Fruit fly (Drosophila melanogaster): ENCODE results near the gene opm.

opm gene

DNA sequence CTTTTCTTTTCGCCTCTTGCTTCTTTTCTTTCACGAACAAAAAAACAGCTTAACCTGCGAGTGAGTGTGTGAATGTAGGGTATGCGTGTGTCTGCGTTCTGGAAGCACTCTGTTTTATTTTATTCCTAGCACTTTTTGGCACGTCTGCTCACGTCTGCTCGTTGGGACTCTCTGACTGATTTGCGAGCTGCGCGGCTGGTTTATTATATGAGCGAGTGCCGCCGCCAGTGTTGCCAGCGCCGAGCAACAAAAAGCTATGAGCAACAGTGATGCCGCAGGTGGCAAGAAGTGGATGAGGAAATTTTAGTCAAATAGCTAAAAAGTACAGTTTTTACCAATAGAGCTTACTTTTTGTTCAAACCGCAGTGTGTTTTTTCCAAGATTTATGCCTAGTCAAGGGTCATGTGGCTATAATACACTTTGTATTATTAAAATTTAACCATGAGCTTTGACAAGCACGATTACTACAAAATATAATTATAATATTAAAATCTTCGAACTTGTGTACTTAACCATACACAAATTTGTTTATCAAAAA is 9.9 kb upstream of the opm start, which contains the start of gene Lsd-2 (continued):
- no peak for TF ChIP-seq CG1529 (GFP tag; optimal IDR thresholded peaks at IDR 0.05)
- no peak for TF ChIP-seq al (GFP tag; IDR thresholded peaks at IDR 0.05)
- no peak for TF ChIP-seq Lhr (GFP tag; optimal IDR thresholded peaks at IDR 0.05)
- TF ChIP-seq corto (GFP tag; optimal IDR thresholded peaks at IDR 0.05) = no peak
- no peak for TF ChIP-seq HLHmδ (GFP tag; optimal IDR thresholded peaks at IDR 0.05)
- no peak for TF ChIP-seq CG13123 (GFP tag; optimal IDR thresholded peaks at IDR 0.05)
- no peak for TF ChIP-seq maf-S (GFP tag; optimal IDR thresholded peaks at IDR 0.05)
- TF ChIP-seq jigr1 (GFP tag; IDR thresholded peaks at IDR 0.05) = no peak
- TF ChIP-seq CG18011 (GFP tag; optimal IDR thresholded peaks at IDR 0.05) = no peak
- TF ChIP-seq Nf-YB (GFP tag; optimal IDR thresholded peaks at IDR 0.05) = no peak
- peak; percentile 29 for TF ChIP-seq CG8089 (GFP tag; optimal IDR thresholded peaks at IDR 0.05)
- no peak for TF ChIP-seq crc (GFP tag; optimal IDR thresholded peaks at IDR 0.05)
- TF ChIP-seq luna (GFP tag; optimal IDR thresholded peaks at IDR 0.05) = no peak
- no peak for TF ChIP-seq fd102C (GFP tag; optimal IDR thresholded peaks at IDR 0.05)
- TF ChIP-seq nau (GFP tag; optimal IDR thresholded peaks at IDR 0.05) = no peak
- no peak for TF ChIP-seq Tbp (GFP tag; optimal IDR thresholded peaks at IDR 0.05)
- TF ChIP-seq YL-1 (GFP tag; optimal IDR thresholded peaks at IDR 0.05) = no peak
- TF ChIP-seq ranshi (GFP tag; IDR thresholded peaks at IDR 0.05) = no peak
- no peak for TF ChIP-seq CG30020 (tag; optimal IDR thresholded peaks at IDR 0.05)
- TF ChIP-seq CG15269 (tag; optimal IDR thresholded peaks at IDR 0.05) = peak; percentile 31
- TF ChIP-seq CG12744 (GFP tag; optimal IDR thresholded peaks at IDR 0.05) = no peak
- TF ChIP-seq Meics (GFP tag; optimal IDR thresholded peaks at IDR 0.05) = no peak
- no peak for TF ChIP-seq sd (tag; optimal IDR thresholded peaks at IDR 0.05)
- TF ChIP-seq CG10209 (GFP tag; optimal IDR thresholded peaks at IDR 0.05) = no peak
- no peak for TF ChIP-seq sim (GFP tag; IDR thresholded peaks at IDR 0.05)
- TF ChIP-seq CG18476 (GFP tag; optimal IDR thresholded peaks at IDR 0.05) = no peak
- TF ChIP-seq peb (GFP tag; IDR thresholded peaks at IDR 0.05) = no peak
- no peak for TF ChIP-seq Asciz (GFP tag; optimal IDR thresholded peaks at IDR 0.05)
- TF ChIP-seq HmgD (GFP tag; optimal IDR thresholded peaks at IDR 0.05) = peak; percentile 44
- TF ChIP-seq bigmax (GFP tag; optimal IDR thresholded peaks at IDR 0.05) = no peak
- TF ChIP-seq CG6683 (GFP tag; optimal IDR thresholded peaks at IDR 0.05) = no peak
- TF ChIP-seq chm (GFP tag; IDR thresholded peaks at IDR 0.05) = 0 out of 2 replicates have a peak, but pooled peaks have one; percentile 43
- no peak for TF ChIP-seq dm (GFP tag; optimal IDR thresholded peaks at IDR 0.05)
- no peak for TF ChIP-seq gt (GFP tag; IDR thresholded peaks at IDR 0.05)
- TF ChIP-seq CG11085 (GFP tag; IDR thresholded peaks at IDR 0.05) = no peak
- no peak for TF ChIP-seq bowl (GFP tag; IDR thresholded peaks at IDR 0.05)
- peak; percentile 55 for TF ChIP-seq CG13624 (GFP tag; optimal IDR thresholded peaks at IDR 0.05)
- TF ChIP-seq CG1603 (tag; optimal IDR thresholded peaks at IDR 0.05) = peak; percentile 20
- TF ChIP-seq CG12299 (tag; optimal IDR thresholded peaks at IDR 0.05) = no peak
- TF ChIP-seq CG17829 (tag; optimal IDR thresholded peaks at IDR 0.05) = no peak
- no peak for TF ChIP-seq Mad (GFP tag; optimal IDR thresholded peaks at IDR 0.05)
- TF ChIP-seq CG14667 (GFP tag; IDR thresholded peaks at IDR 0.05) = no peak
- TF ChIP-seq fd96Cb (tag; optimal IDR thresholded peaks at IDR 0.05) = no peak
- peak; percentile 11 for TF ChIP-seq NC2α (GFP tag; optimal IDR thresholded peaks at IDR 0.05)
- TF ChIP-seq CG34224 (GFP tag; IDR thresholded peaks at IDR 0.05; ENCODE audit: partially characterized antibody) = 0 out of 3 replicates have a peak, but pooled peaks have one; percentile 22
- 0 out of 2 replicates have a peak, but pooled peaks have one; percentile 37 for TF ChIP-seq rib (GFP tag; IDR thresholded peaks at IDR 0.05)
- no peak for TF ChIP-seq wek (GFP tag; optimal IDR thresholded peaks at IDR 0.05)
- TF ChIP-seq CG11504 (tag; optimal IDR thresholded peaks at IDR 0.05) = peak; percentile 94
- TF ChIP-seq Blimp-1 (GFP tag; optimal IDR thresholded peaks at IDR 0.05) = peak; percentile 76
- TF ChIP-seq ap (GFP tag; IDR thresholded peaks at IDR 0.05) = no peak
- no peak for TF ChIP-seq chn (GFP tag; optimal IDR thresholded peaks at IDR 0.05)
